Worm (Caenorhabditis elegans) whole organism, L1 larva: ENCODE results near the gene H20E11.1.

Source experiments
- C16A3.4 ChIP-seq: fragments of 150-350 bp; optimal IDR thresholded peaks from 2 replicates; lab custom pipeline; 2014; ENCODE audit warnings: missing biosample characterization, missing genetic modification characterization
- aly-2 ChIP-seq: fragments of 150-350 bp; optimal IDR thresholded peaks from 2 replicates; lab custom pipeline; 2014; ENCODE audit warnings: missing biosample characterization, missing genetic modification characterization
- ceh-8 ChIP-seq: fragments of 200-800 bp; sonication (Bioruptor generic); optimal IDR thresholded peaks from 2 replicates; lab custom pipeline; 2018; ENCODE audit warnings: mild to moderate bottlenecking, missing genetic modification characterization, moderate library complexity, missing compliant biosample characterization
- ceh-82 ChIP-seq, 3 experiments: fragments of 150-350 bp in 1 of 3; sonication (generic microtip) in 2 of 3; optimal IDR thresholded peaks; 2 replicates each; lab custom pipeline; 2014 to 2017; ENCODE audit warnings: missing biosample characterization in 3 of 3, missing genetic modification characterization in 3 of 3
- ceh-90 ChIP-seq: sonication (generic microtip); optimal IDR thresholded peaks from 2 replicates; lab custom pipeline; 2016; ENCODE audit warnings: missing genetic modification characterization, missing compliant biosample characterization
- dpl-1 ChIP-seq, 3 experiments: fragments of 150-350 bp in 2 of 3; sonication (generic microtip) in 1 of 3; optimal IDR thresholded peaks; 2 replicates each; lab custom pipeline; 2014 to 2017; ENCODE audit warnings: missing biosample characterization in 3 of 3, missing genetic modification characterization in 3 of 3, missing genetic modification reagents in 3 of 3
- dsc-1 ChIP-seq: sonication (generic microtip); optimal IDR thresholded peaks from 2 replicates; lab custom pipeline; 2016; ENCODE audit warnings: mild to moderate bottlenecking, missing genetic modification characterization, missing compliant biosample characterization
- efl-1 ChIP-seq, 4 experiments: fragments of 150-350 bp; optimal IDR thresholded peaks in 3 of 4; peaks in 1 of 4; 1 replicate in 1 of 4; 2 replicates in 3 of 4; lab custom pipeline; 2014; ENCODE audit warnings: missing biosample characterization in 2 of 4, missing genetic modification characterization in 2 of 4, missing genetic modification reagents in 2 of 4
- egl-13 ChIP-seq: sonication (generic microtip); optimal IDR thresholded peaks from 2 replicates; lab custom pipeline; 2016; ENCODE audit warnings: missing genotype, missing genetic modification reagents, missing genetic modification characterization, missing compliant biosample characterization
- egl-27 ChIP-seq, 2 experiments: fragments of 150-350 bp in 1 of 2; sonication (generic microtip); optimal IDR thresholded peaks; 3 replicates each; lab custom pipeline; 2017 to 2018; ENCODE audit warnings: missing biosample characterization in 2 of 2, missing genetic modification characterization in 2 of 2, missing genetic modification reagents in 2 of 2
- elt-3 ChIP-seq, 6 experiments: fragments of 150-350 bp in 1 of 6; sonication (generic microtip); optimal IDR thresholded peaks; 2 replicates each; lab custom pipeline; 2017 to 2018; ENCODE audit warnings: missing biosample characterization in 6 of 6, missing genetic modification characterization in 6 of 6, inconsistent platforms in 1 of 6
- ets-5 ChIP-seq: fragments of 200-800 bp; sonication (Bioruptor generic); IDR thresholded peaks from 2 replicates; pipeline ENCODE4 v1.3.6; 2022; ENCODE audit warnings: missing genetic modification characterization, missing compliant biosample characterization
- fkh-10 ChIP-seq: sonication (generic microtip); optimal IDR thresholded peaks from 2 replicates; lab custom pipeline; 2017; ENCODE audit warnings: missing biosample characterization, missing genetic modification reagents, missing genetic modification characterization
- fkh-8 ChIP-seq: sonication (generic microtip); optimal IDR thresholded peaks from 2 replicates; lab custom pipeline; 2016; ENCODE audit warnings: mild to moderate bottlenecking, missing genetic modification characterization, missing compliant biosample characterization
- fos-1 ChIP-seq: fragments of 150-350 bp; optimal IDR thresholded peaks from 2 replicates; lab custom pipeline; 2014; ENCODE audit warnings: missing biosample characterization, missing genetic modification characterization
- grh-1 ChIP-seq: fragments of 200-800 bp; sonication (Bioruptor generic); IDR thresholded peaks from 2 replicates; pipeline ENCODE4 v1.3.6; 2022; ENCODE audit warnings: missing genetic modification reagents, missing genetic modification characterization, missing compliant biosample characterization
- hlh-4 ChIP-seq: sonication (generic microtip); optimal IDR thresholded peaks from 2 replicates; lab custom pipeline; 2016; ENCODE audit warnings: mild to moderate bottlenecking, missing genetic modification characterization, missing compliant biosample characterization
- irx-1 ChIP-seq: sonication (generic microtip); optimal IDR thresholded peaks from 2 replicates; lab custom pipeline; 2016; ENCODE audit warnings: missing genetic modification characterization, missing compliant biosample characterization
- jun-1 ChIP-seq: fragments of 150-350 bp; optimal IDR thresholded peaks from 2 replicates; lab custom pipeline; 2014; ENCODE audit warnings: missing biosample characterization, missing genetic modification reagents, missing genetic modification characterization
- lin-14 ChIP-seq: fragments of 200-800 bp; sonication (Bioruptor generic); optimal IDR thresholded peaks from 2 replicates; lab custom pipeline; 2018; ENCODE audit warnings: mild to moderate bottlenecking, missing genetic modification characterization, moderate library complexity, missing compliant biosample characterization
- lin-35 ChIP-seq, 2 experiments: fragments of 150-350 bp; optimal IDR thresholded peaks; 2 replicates each; lab custom pipeline; 2014; ENCODE audit warnings: missing biosample characterization in 2 of 2, missing genetic modification characterization in 2 of 2, missing genetic modification reagents in 2 of 2
- lin-39 ChIP-seq: fragments of 150-350 bp; optimal IDR thresholded peaks from 2 replicates; lab custom pipeline; 2014; ENCODE audit warnings: missing biosample characterization, missing genetic modification reagents, missing genetic modification characterization
- lir-3 ChIP-seq: sonication (generic microtip); optimal IDR thresholded peaks from 2 replicates; lab custom pipeline; 2016; ENCODE audit warnings: mild to moderate bottlenecking, missing genetic modification characterization, moderate library complexity, missing compliant biosample characterization; ENCODE audit not compliant: poor library complexity
- lsy-2 ChIP-seq, 2 experiments: fragments of 150-350 bp; optimal IDR thresholded peaks; 2 replicates each; lab custom pipeline; 2014; ENCODE audit warnings: missing biosample characterization in 2 of 2, missing genetic modification characterization in 2 of 2
- mab-9 ChIP-seq: fragments of 200-800 bp; sonication (Bioruptor generic); IDR thresholded peaks from 2 replicates; pipeline ENCODE4 v1.3.6; 2022; ENCODE audit warnings: missing genetic modification reagents, missing genetic modification characterization, missing compliant biosample characterization
- mdl-1 ChIP-seq, 2 experiments: fragments of 150-350 bp; optimal IDR thresholded peaks; 2 replicates each; lab custom pipeline; 2014 to 2017; ENCODE audit warnings: missing biosample characterization in 2 of 2, missing genetic modification characterization in 2 of 2, inconsistent platforms in 1 of 2
- mef-2 ChIP-seq: fragments of 150-350 bp; optimal IDR thresholded peaks from 2 replicates; lab custom pipeline; 2014; ENCODE audit warnings: missing biosample characterization, missing genetic modification characterization
- mep-1 ChIP-seq: fragments of 150-350 bp; optimal IDR thresholded peaks from 2 replicates; lab custom pipeline; 2014; ENCODE audit warnings: missing biosample characterization, missing genetic modification characterization
- nhr-11 ChIP-seq: fragments of 150-350 bp; optimal IDR thresholded peaks from 2 replicates; lab custom pipeline; 2014; ENCODE audit warnings: missing biosample characterization, missing genetic modification characterization
- nhr-19 ChIP-seq: fragments of 200-800 bp; sonication (Bioruptor generic); conservative IDR thresholded peaks from 2 replicates; pipeline ENCODE4 v1.3.6; 2022; ENCODE audit warnings: missing genetic modification characterization, missing compliant biosample characterization
- nhr-20 ChIP-seq: sonication (generic microtip); optimal IDR thresholded peaks from 2 replicates; lab custom pipeline; 2016; ENCODE audit warnings: mild to moderate bottlenecking, missing genetic modification characterization, missing compliant biosample characterization
- nhr-237 ChIP-seq: fragments of 150-350 bp; optimal IDR thresholded peaks from 2 replicates; lab custom pipeline; 2014; ENCODE audit warnings: missing biosample characterization, missing genetic modification characterization
- nhr-47 ChIP-seq: sonication (generic microtip); optimal IDR thresholded peaks from 2 replicates; lab custom pipeline; 2016; ENCODE audit warnings: mild to moderate bottlenecking, missing genetic modification characterization, moderate library complexity, missing compliant biosample characterization
- nhr-71 ChIP-seq: sonication (generic microtip); optimal IDR thresholded peaks from 2 replicates; lab custom pipeline; 2016; ENCODE audit warnings: mild to moderate bottlenecking, missing genetic modification characterization, moderate library complexity, missing compliant biosample characterization
- nhr-77 ChIP-seq: fragments of 150-350 bp; optimal IDR thresholded peaks from 2 replicates; lab custom pipeline; 2014; ENCODE audit warnings: missing biosample characterization, missing genetic modification characterization
- nhr-90 ChIP-seq: sonication (generic microtip); optimal IDR thresholded peaks from 2 replicates; lab custom pipeline; 2016; ENCODE audit warnings: mild to moderate bottlenecking, missing genetic modification characterization, missing compliant biosample characterization; ENCODE audit not compliant: poor library complexity
- pax-3 ChIP-seq: fragments of 200-800 bp; sonication (Bioruptor generic); optimal IDR thresholded peaks from 2 replicates; lab custom pipeline; 2018; ENCODE audit warnings: mild to moderate bottlenecking, missing genetic modification characterization, moderate library complexity, missing compliant biosample characterization
- pqm-1 ChIP-seq: sonication (generic microtip); optimal IDR thresholded peaks from 3 replicates; lab custom pipeline; 2017; ENCODE audit warnings: missing biosample characterization, missing genetic modification characterization
- rnt-1 ChIP-seq: sonication (generic microtip); optimal IDR thresholded peaks from 2 replicates; lab custom pipeline; 2016; ENCODE audit warnings: mild to moderate bottlenecking, missing genetic modification characterization, moderate library complexity, missing compliant biosample characterization
- skn-1 ChIP-seq: fragments of 150-350 bp; optimal IDR thresholded peaks from 2 replicates; lab custom pipeline; 2014; ENCODE audit warnings: missing biosample characterization, missing genetic modification characterization
- snu-23 ChIP-seq: sonication (generic microtip); optimal IDR thresholded peaks from 2 replicates; lab custom pipeline; 2016; ENCODE audit warnings: missing genetic modification characterization, missing compliant biosample characterization
- sox-4 ChIP-seq: sonication (generic microtip); optimal IDR thresholded peaks from 2 replicates; lab custom pipeline; 2016; ENCODE audit warnings: missing genetic modification characterization, missing compliant biosample characterization
- sup-37 ChIP-seq: fragments of 200-800 bp; sonication (Bioruptor generic); optimal IDR thresholded peaks from 2 replicates; lab custom pipeline; 2018; ENCODE audit warnings: mild to moderate bottlenecking, missing genetic modification characterization, missing compliant biosample characterization
- swsn-7 ChIP-seq: sonication (generic microtip); optimal IDR thresholded peaks from 2 replicates; lab custom pipeline; 2016; ENCODE audit warnings: missing genetic modification characterization, missing compliant biosample characterization
- tbx-2 ChIP-seq: sonication (generic microtip); optimal IDR thresholded peaks from 2 replicates; lab custom pipeline; 2016; ENCODE audit warnings: missing genetic modification characterization, missing compliant biosample characterization
- unc-130 ChIP-seq: fragments of 150-350 bp; optimal IDR thresholded peaks from 2 replicates; lab custom pipeline; 2017; ENCODE audit warnings: missing biosample characterization, missing genetic modification characterization, inconsistent platforms
- unc-30 ChIP-seq: sonication (generic microtip); optimal IDR thresholded peaks from 2 replicates; lab custom pipeline; 2017; ENCODE audit warnings: missing biosample characterization, missing genetic modification characterization
- unc-62 ChIP-seq: fragments of 150-350 bp; optimal IDR thresholded peaks from 2 replicates; lab custom pipeline; 2014; ENCODE audit warnings: missing biosample characterization, missing genetic modification reagents, missing genetic modification characterization
- unc-86 ChIP-seq: sonication (generic microtip); optimal IDR thresholded peaks from 2 replicates; lab custom pipeline; 2016; ENCODE audit warnings: missing genetic modification characterization, missing compliant biosample characterization
- unc-98 ChIP-seq: fragments of 200-800 bp; sonication (Bioruptor generic); IDR thresholded peaks from 2 replicates; pipeline ENCODE4 v1.3.6; 2022; ENCODE audit warnings: missing genetic modification characterization, missing compliant biosample characterization
- xbp-1 ChIP-seq: sonication (generic microtip); optimal IDR thresholded peaks from 2 replicates; lab custom pipeline; 2016; ENCODE audit warnings: missing genetic modification characterization, missing compliant biosample characterization
- ztf-4 ChIP-seq: fragments of 150-350 bp; optimal IDR thresholded peaks from 2 replicates; lab custom pipeline; 2014; ENCODE audit warnings: missing biosample characterization, missing genetic modification characterization

The H20E11.1 gene

DNA sequence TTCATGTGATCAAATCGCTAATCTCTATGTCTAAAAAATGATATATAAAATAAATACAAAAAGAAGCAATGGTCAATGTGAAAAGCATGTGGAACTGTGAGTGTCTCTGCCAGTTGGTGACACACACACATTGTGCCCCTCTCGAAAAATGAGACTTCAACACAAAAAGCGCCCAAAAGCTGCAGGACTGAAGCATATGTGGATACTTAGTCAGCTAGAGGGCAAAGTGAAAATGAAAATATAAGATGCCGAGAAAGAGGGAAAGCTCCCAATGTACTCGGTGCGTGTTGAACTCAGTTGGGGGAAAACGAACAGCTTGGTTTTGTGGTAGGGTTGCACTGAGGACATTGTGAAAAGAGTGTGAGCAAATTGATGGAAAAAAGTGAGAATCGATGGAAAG lies 51.2 kb downstream of the H20E11.1 start:
- TF ChIP-seq ztf-4 (peak; percentile 51), mep-1 (tag; lab: Kevin White, UChicago) (peak; percentile 50), dpl-1 (GFP tag; optimal IDR thresholded peaks at IDR 0.05; lab: Kevin White, UChicago) (peak in 1 of 3 experiments; percentile 29), ceh-82 (tag; optimal IDR thresholded peaks at IDR 0.05; lab: Kevin White, UChicago) (peak; percentile 29 to 75 (median 39)), pax-3 (tag; lab: Kevin White, UChicago) (no peak), C16A3.4 (tag; lab: Kevin White, UChicago) (no peak), ceh-8 (GFP tag; lab: Kevin White, UChicago) (peak; percentile 32), jun-1 (tag; lab: Kevin White, UChicago) (peak; percentile 28), unc-130 (tag; lab: Kevin White, UChicago) (no peak), lin-39 (tag; lab: Kevin White, UChicago) (no peak), nhr-11 (tag; lab: Kevin White, UChicago) (peak; percentile 16), efl-1 (optimal IDR thresholded peaks at IDR 0.05; lab: Kevin White, UChicago) (peak; percentile 40 to 52), efl-1 (GFP tag; optimal IDR thresholded peaks at IDR 0.05 in 1 of 2; lab: Kevin White, UChicago) (no peak), egl-27 (tag; optimal IDR thresholded peaks at IDR 0.05; lab: Kevin White, UChicago) (peak; percentile 5 to 72), unc-30 (tag; lab: Kevin White, UChicago) (no peak), mab-9 (GFP tag; lab: Robert Waterston, UW) (0 out of 2 replicates have a peak, but pooled peaks have one; percentile 17), xbp-1 (tag; lab: Kevin White, UChicago) (peak; percentile 35), grh-1 (no peak), mdl-1 (tag; optimal IDR thresholded peaks at IDR 0.05; lab: Kevin White, UChicago) (peak in 1 of 2 experiments; percentile 52), fkh-8 (peak; percentile 59), nhr-237 (tag; lab: Kevin White, UChicago) (no peak), ceh-90 (no peak), tbx-2 (tag; lab: Kevin White, UChicago) (peak; percentile 75), unc-86 (peak; percentile 52), rnt-1 (tag; lab: Kevin White, UChicago) (peak; percentile 75), nhr-77 (peak; percentile 54), lin-35 (GFP tag; optimal IDR thresholded peaks at IDR 0.05; lab: Kevin White, UChicago) (peak in 1 of 2 experiments; percentile 27), egl-13 (tag; lab: Kevin White, UChicago) (peak; percentile 28), irx-1 (tag; lab: Kevin White, UChicago) (peak; percentile 39), hlh-4 (tag; lab: Kevin White, UChicago) (no peak), lir-3 (tag; lab: Kevin White, UChicago) (peak; percentile 4), nhr-71 (peak; percentile 88), lsy-2 (tag; optimal IDR thresholded peaks at IDR 0.05; lab: Kevin White, UChicago) (peak; percentile 48 to 68), ets-5 (GFP tag; lab: Robert Waterston, UW) (no peak), nhr-47 (tag; lab: Kevin White, UChicago) (peak; percentile 63), fos-1 (peak; percentile 14), unc-98 (GFP tag; lab: Robert Waterston, UW) (no peak), unc-62 (GFP tag; lab: Kevin White, UChicago) (no peak), nhr-19 (peak; percentile 83), nhr-20 (tag; lab: Kevin White, UChicago) (peak; percentile 71), skn-1 (tag; lab: Kevin White, UChicago) (peak; percentile 15), swsn-7 (tag; lab: Kevin White, UChicago) (peak; percentile 60), lin-14 (GFP tag; lab: Kevin White, UChicago) (peak; percentile 96), sup-37 (no peak), elt-3 (tag; optimal IDR thresholded peaks at IDR 0.05; lab: Kevin White, UChicago) (no peak), nhr-90 (tag; lab: Kevin White, UChicago) (no peak), aly-2 (no peak), mef-2 (peak; percentile 21), dsc-1 (tag; lab: Kevin White, UChicago) (peak; percentile 75), sox-4 (tag; lab: Kevin White, UChicago) (peak; percentile 56), snu-23 (peak; percentile 71), fkh-10 (GFP tag; lab: Kevin White, UChicago) (peak; percentile 71), pqm-1 (tag; lab: Kevin White, UChicago) (no peak)
- TF ChIP-seq, all 84 proteins: peak for 35
